Worm (Caenorhabditis elegans): ENCODE data around the gene hnd-1.
A peak's percentile ranks its signal among the peaks of the same experiment; 100 is the strongest.

Gene hnd-1

ce11 chrX:11656519-11657006, 27.8 kb upstream of the hnd-1 start, which contains the start of gene T04F8.2:
TSS of gene T04F8.2 (minus strand) at chrX:11656569.
- TF ChIP-seq lin-11 (tag; optimal IDR thresholded peaks at IDR 0.05): peak; percentile 31
- peak; percentile 77 for TF ChIP-seq unc-55 (GFP tag; optimal IDR thresholded peaks at IDR 0.05)
- TF ChIP-seq Y55F3AM.14 (GFP tag; optimal IDR thresholded peaks at IDR 0.05): no peak
- peak; percentile 77 for TF ChIP-seq C34F6.9 (tag; optimal IDR thresholded peaks at IDR 0.05)
- no peak for TF ChIP-seq egl-27 (tag; optimal IDR thresholded peaks at IDR 0.05)
- no peak for TF ChIP-seq unc-39 (tag; optimal IDR thresholded peaks at IDR 0.05)
- TF ChIP-seq alr-1 (tag; optimal IDR thresholded peaks at IDR 0.05): no peak
- peak; percentile 32 for TF ChIP-seq ceh-16 (tag; optimal IDR thresholded peaks at IDR 0.05)
- no peak for TF ChIP-seq nhr-77 (tag; optimal IDR thresholded peaks at IDR 0.05)
- peak; percentile 82 for TF ChIP-seq fos-1 (tag; optimal IDR thresholded peaks at IDR 0.05)
- peak in 1 of 2 experiments; percentile 67 for TF ChIP-seq lsy-2 (tag; optimal IDR thresholded peaks at IDR 0.05)
- TF ChIP-seq lin-39 (tag; optimal IDR thresholded peaks at IDR 0.05): no peak
- TF ChIP-seq elt-1 (tag; optimal IDR thresholded peaks at IDR 0.05): no peak
- no peak for TF ChIP-seq zag-1 (tag; optimal IDR thresholded peaks at IDR 0.05)
- no peak for TF ChIP-seq mdl-1 (tag; optimal IDR thresholded peaks at IDR 0.05)
- TF ChIP-seq skn-1 (tag; optimal IDR thresholded peaks at IDR 0.05): no peak
- TF ChIP-seq mbf-1 (tag; optimal IDR thresholded peaks at IDR 0.05): no peak
- TF ChIP-seq unc-62 (GFP tag; optimal IDR thresholded peaks at IDR 0.05): no peak
- no peak for TF ChIP-seq ztf-11 (tag; optimal IDR thresholded peaks at IDR 0.05)
- TF ChIP-seq nhr-21 (tag; optimal IDR thresholded peaks at IDR 0.05): peak; percentile 33
- no peak for TF ChIP-seq dmd-4 (tag; optimal IDR thresholded peaks at IDR 0.05)
- peak; percentile 27 for TF ChIP-seq nhr-6 (tag; optimal IDR thresholded peaks at IDR 0.05)
- no peak for TF ChIP-seq peb-1 (tag; optimal IDR thresholded peaks at IDR 0.05)
- TF ChIP-seq nhr-10 (tag; optimal IDR thresholded peaks at IDR 0.05): no peak
- no peak for TF ChIP-seq ceh-82 (tag; optimal IDR thresholded peaks at IDR 0.05)
- TF ChIP-seq nhr-12 (tag; optimal IDR thresholded peaks at IDR 0.05): no peak
- peak; percentile 58 for TF ChIP-seq gmeb-1 (tag; optimal IDR thresholded peaks at IDR 0.05)
- no peak for TF ChIP-seq ztf-4 (tag; optimal IDR thresholded peaks at IDR 0.05)
- peak; percentile 48 for TF ChIP-seq lin-13 (GFP tag; optimal IDR thresholded peaks at IDR 0.05)
- TF ChIP-seq crh-2 (tag; optimal IDR thresholded peaks at IDR 0.05): peak; percentile 69
- no peak for TF ChIP-seq aly-2 (tag; optimal IDR thresholded peaks at IDR 0.05)
- TF ChIP-seq ztf-1 (GFP tag; conservative IDR thresholded peaks at IDR 0.05): no peak
- peak; percentile 42 for TF ChIP-seq sem-4 (tag; optimal IDR thresholded peaks at IDR 0.05)
- TF ChIP-seq nhr-25 (tag; optimal IDR thresholded peaks at IDR 0.05): peak; percentile 63
- TF ChIP-seq sma-3 (GFP tag; optimal IDR thresholded peaks at IDR 0.05): peak; percentile 29
- peak; percentile 76 for TF ChIP-seq sma-9 (GFP tag; optimal IDR thresholded peaks at IDR 0.05)
- TF ChIP-seq sma-9 (tag; optimal IDR thresholded peaks at IDR 0.05): no peak
- TF ChIP-seq mab-5 (tag; optimal IDR thresholded peaks at IDR 0.05): no peak
- TF ChIP-seq ZK546.5 (tag; optimal IDR thresholded peaks at IDR 0.05): no peak
- TF ChIP-seq nhr-23 (tag; optimal IDR thresholded peaks at IDR 0.05): no peak
- TF ChIP-seq ama-1 (optimal IDR thresholded peaks at IDR 0.05): no peak
- peak; percentile 28 for TF ChIP-seq F13H6.1 (tag; optimal IDR thresholded peaks at IDR 0.05)
- peak; percentile 84 for TF ChIP-seq nhr-129 (tag; optimal IDR thresholded peaks at IDR 0.05)
- no peak for TF ChIP-seq R02D3.7 (tag; optimal IDR thresholded peaks at IDR 0.05)
- no peak for TF ChIP-seq nhr-11 (tag; optimal IDR thresholded peaks at IDR 0.05)
- no peak for TF ChIP-seq blmp-1 (tag; optimal IDR thresholded peaks at IDR 0.05; ENCODE audit: insufficient read depth)
- TF ChIP-seq elt-3 (tag; optimal IDR thresholded peaks at IDR 0.05): no peak
- no peak for TF ChIP-seq snpc-4 (tag; optimal IDR thresholded peaks at IDR 0.05)
- no peak for TF ChIP-seq nhr-237 (tag; optimal IDR thresholded peaks at IDR 0.05)
